Worm (Caenorhabditis elegans) whole organism, L1 larva: ENCODE results near the gene semo-1.

Experiments used
- Y116A8C.19 ChIP-seq: sonication (generic microtip); optimal IDR thresholded peaks from 2 replicates; lab custom pipeline; 2016; ENCODE audit warnings: missing compliant biosample characterization, missing genetic modification characterization, borderline replicate concordance
- aha-1 ChIP-seq: fragments of 150-350 bp; optimal IDR thresholded peaks from 2 replicates; lab custom pipeline; 2014; ENCODE audit warnings: missing biosample characterization, missing genetic modification characterization
- aly-2 ChIP-seq: fragments of 150-350 bp; optimal IDR thresholded peaks from 2 replicates; lab custom pipeline; 2014; ENCODE audit warnings: missing biosample characterization, missing genetic modification characterization
- ama-1 ChIP-seq: fragments of 150-350 bp; optimal IDR thresholded peaks from 2 replicates; lab custom pipeline; 2014
- ceh-8 ChIP-seq: fragments of 200-800 bp; sonication (Bioruptor generic); optimal IDR thresholded peaks from 2 replicates; lab custom pipeline; 2018; ENCODE audit warnings: mild to moderate bottlenecking, missing genetic modification characterization, moderate library complexity, missing compliant biosample characterization
- ceh-88 ChIP-seq: fragments of 200-800 bp; sonication (Bioruptor generic); IDR thresholded peaks from 2 replicates; pipeline ENCODE4 v1.3.6; 2022; ENCODE audit warnings: missing genetic modification characterization, missing compliant biosample characterization
- ceh-90 ChIP-seq: sonication (generic microtip); optimal IDR thresholded peaks from 2 replicates; lab custom pipeline; 2016; ENCODE audit warnings: missing genetic modification characterization, missing compliant biosample characterization
- ces-1 ChIP-seq: fragments of 150-350 bp; optimal IDR thresholded peaks from 2 replicates; lab custom pipeline; 2014; ENCODE audit warnings: missing biosample characterization, missing genetic modification reagents, missing genetic modification characterization
- dpl-1 ChIP-seq, 3 experiments: fragments of 150-350 bp in 2 of 3; sonication (generic microtip) in 1 of 3; optimal IDR thresholded peaks; 2 replicates each; lab custom pipeline; 2014 to 2017; ENCODE audit warnings: missing biosample characterization in 3 of 3, missing genetic modification characterization in 3 of 3, missing genetic modification reagents in 3 of 3
- efl-1 ChIP-seq, 4 experiments: fragments of 150-350 bp; optimal IDR thresholded peaks in 3 of 4; peaks in 1 of 4; 1 replicate in 1 of 4; 2 replicates in 3 of 4; lab custom pipeline; 2014; ENCODE audit warnings: missing biosample characterization in 2 of 4, missing genetic modification characterization in 2 of 4, missing genetic modification reagents in 2 of 4
- efl-3 ChIP-seq: fragments of 200-800 bp; sonication (Bioruptor generic); optimal IDR thresholded peaks from 2 replicates; lab custom pipeline; 2018; ENCODE audit warnings: mild to moderate bottlenecking, missing genetic modification characterization, missing compliant biosample characterization
- egl-27 ChIP-seq, 2 experiments: fragments of 150-350 bp in 1 of 2; sonication (generic microtip); optimal IDR thresholded peaks; 3 replicates each; lab custom pipeline; 2017 to 2018; ENCODE audit warnings: missing biosample characterization in 2 of 2, missing genetic modification characterization in 2 of 2, missing genetic modification reagents in 2 of 2
- elt-2 ChIP-seq: sonication (generic microtip); optimal IDR thresholded peaks from 2 replicates; lab custom pipeline; 2016; ENCODE audit warnings: missing genetic modification characterization, mild to moderate bottlenecking, inconsistent platforms, missing compliant biosample characterization, missing genetic modification reagents
- elt-3 ChIP-seq, 6 experiments: fragments of 150-350 bp in 1 of 6; sonication (generic microtip); optimal IDR thresholded peaks; 2 replicates each; lab custom pipeline; 2017 to 2018; ENCODE audit warnings: missing biosample characterization in 6 of 6, missing genetic modification characterization in 6 of 6, inconsistent platforms in 1 of 6
- fkh-4 ChIP-seq: sonication (generic microtip); optimal IDR thresholded peaks from 2 replicates; lab custom pipeline; 2016; ENCODE audit warnings: missing compliant biosample characterization, missing genetic modification characterization, borderline replicate concordance
- fkh-8 ChIP-seq: sonication (generic microtip); optimal IDR thresholded peaks from 2 replicates; lab custom pipeline; 2016; ENCODE audit warnings: mild to moderate bottlenecking, missing genetic modification characterization, missing compliant biosample characterization
- fos-1 ChIP-seq: fragments of 150-350 bp; optimal IDR thresholded peaks from 2 replicates; lab custom pipeline; 2014; ENCODE audit warnings: missing biosample characterization, missing genetic modification characterization
- grh-1 ChIP-seq: fragments of 200-800 bp; sonication (Bioruptor generic); IDR thresholded peaks from 2 replicates; pipeline ENCODE4 v1.3.6; 2022; ENCODE audit warnings: missing genetic modification reagents, missing genetic modification characterization, missing compliant biosample characterization
- hlh-17 ChIP-seq: fragments of 200-800 bp; sonication (Bioruptor generic); optimal IDR thresholded peaks from 2 replicates; lab custom pipeline; 2018; ENCODE audit warnings: missing genetic modification characterization, mild to moderate bottlenecking, missing compliant biosample characterization, moderate library complexity, borderline replicate concordance
- hpl-2 ChIP-seq: fragments of 150-350 bp; optimal IDR thresholded peaks from 2 replicates; lab custom pipeline; 2014; ENCODE audit warnings: missing biosample characterization, missing genetic modification reagents, missing genetic modification characterization
- irx-1 ChIP-seq: sonication (generic microtip); optimal IDR thresholded peaks from 2 replicates; lab custom pipeline; 2016; ENCODE audit warnings: missing genetic modification characterization, missing compliant biosample characterization
- isw-1 ChIP-seq: fragments of 200-800 bp; sonication (Bioruptor generic); IDR thresholded peaks from 2 replicates; pipeline ENCODE4 v1.3.6; 2022; ENCODE audit warnings: missing genetic modification characterization, missing compliant biosample characterization
- lin-13 ChIP-seq: fragments of 150-350 bp; optimal IDR thresholded peaks from 2 replicates; lab custom pipeline; 2014; ENCODE audit warnings: missing biosample characterization, missing genetic modification reagents, missing genetic modification characterization
- lin-14 ChIP-seq: fragments of 200-800 bp; sonication (Bioruptor generic); optimal IDR thresholded peaks from 2 replicates; lab custom pipeline; 2018; ENCODE audit warnings: mild to moderate bottlenecking, missing genetic modification characterization, moderate library complexity, missing compliant biosample characterization
- lin-15B ChIP-seq: fragments of 150-350 bp; sonication (generic microtip); optimal IDR thresholded peaks from 3 replicates; lab custom pipeline; 2014; ENCODE audit warnings: missing biosample characterization, missing genetic modification characterization
- lin-35 ChIP-seq, 2 experiments: fragments of 150-350 bp; optimal IDR thresholded peaks; 2 replicates each; lab custom pipeline; 2014; ENCODE audit warnings: missing biosample characterization in 2 of 2, missing genetic modification characterization in 2 of 2, missing genetic modification reagents in 2 of 2
- lir-3 ChIP-seq: sonication (generic microtip); optimal IDR thresholded peaks from 2 replicates; lab custom pipeline; 2016; ENCODE audit warnings: mild to moderate bottlenecking, missing genetic modification characterization, moderate library complexity, missing compliant biosample characterization; ENCODE audit not compliant: poor library complexity
- lsy-2 ChIP-seq, 2 experiments: fragments of 150-350 bp; optimal IDR thresholded peaks; 2 replicates each; lab custom pipeline; 2014; ENCODE audit warnings: missing biosample characterization in 2 of 2, missing genetic modification characterization in 2 of 2
- mab-9 ChIP-seq: fragments of 200-800 bp; sonication (Bioruptor generic); IDR thresholded peaks from 2 replicates; pipeline ENCODE4 v1.3.6; 2022; ENCODE audit warnings: missing genetic modification reagents, missing genetic modification characterization, missing compliant biosample characterization
- mep-1 ChIP-seq: fragments of 150-350 bp; optimal IDR thresholded peaks from 2 replicates; lab custom pipeline; 2014; ENCODE audit warnings: missing biosample characterization, missing genetic modification characterization
- nhr-11 ChIP-seq: fragments of 150-350 bp; optimal IDR thresholded peaks from 2 replicates; lab custom pipeline; 2014; ENCODE audit warnings: missing biosample characterization, missing genetic modification characterization
- nhr-28 ChIP-seq: fragments of 150-350 bp; optimal IDR thresholded peaks from 2 replicates; lab custom pipeline; 2014; ENCODE audit warnings: missing biosample characterization, missing genetic modification characterization
- pax-3 ChIP-seq: fragments of 200-800 bp; sonication (Bioruptor generic); optimal IDR thresholded peaks from 2 replicates; lab custom pipeline; 2018; ENCODE audit warnings: mild to moderate bottlenecking, missing genetic modification characterization, moderate library complexity, missing compliant biosample characterization
- snpc-4 ChIP-seq: fragments of 150-350 bp; optimal IDR thresholded peaks from 2 replicates; lab custom pipeline; 2014; ENCODE audit warnings: missing biosample characterization, missing genetic modification characterization
- snu-23 ChIP-seq: sonication (generic microtip); optimal IDR thresholded peaks from 2 replicates; lab custom pipeline; 2016; ENCODE audit warnings: missing genetic modification characterization, missing compliant biosample characterization
- sptf-1 ChIP-seq: fragments of 150-350 bp; optimal IDR thresholded peaks from 2 replicates; lab custom pipeline; 2014; ENCODE audit warnings: missing biosample characterization, missing genetic modification characterization
- sup-37 ChIP-seq: fragments of 200-800 bp; sonication (Bioruptor generic); optimal IDR thresholded peaks from 2 replicates; lab custom pipeline; 2018; ENCODE audit warnings: mild to moderate bottlenecking, missing genetic modification characterization, missing compliant biosample characterization
- tbx-2 ChIP-seq: sonication (generic microtip); optimal IDR thresholded peaks from 2 replicates; lab custom pipeline; 2016; ENCODE audit warnings: missing genetic modification characterization, missing compliant biosample characterization
- unc-62 ChIP-seq: fragments of 150-350 bp; optimal IDR thresholded peaks from 2 replicates; lab custom pipeline; 2014; ENCODE audit warnings: missing biosample characterization, missing genetic modification reagents, missing genetic modification characterization
- unc-86 ChIP-seq: sonication (generic microtip); optimal IDR thresholded peaks from 2 replicates; lab custom pipeline; 2016; ENCODE audit warnings: missing genetic modification characterization, missing compliant biosample characterization
- xbp-1 ChIP-seq: sonication (generic microtip); optimal IDR thresholded peaks from 2 replicates; lab custom pipeline; 2016; ENCODE audit warnings: missing genetic modification characterization, missing compliant biosample characterization
- zip-4 ChIP-seq: fragments of 200-800 bp; sonication (Bioruptor generic); optimal IDR thresholded peaks from 2 replicates; lab custom pipeline; 2018; ENCODE audit warnings: mild to moderate bottlenecking, missing genetic modification characterization, moderate library complexity, missing compliant biosample characterization
- ztf-11 ChIP-seq, 2 experiments: sonication (generic microtip); optimal IDR thresholded peaks; 2 replicates each; lab custom pipeline; 2016 to 2017; ENCODE audit warnings: missing genetic modification characterization in 2 of 2, missing biosample characterization in 1 of 2, missing compliant biosample characterization in 1 of 2
- ztf-4 ChIP-seq: fragments of 150-350 bp; optimal IDR thresholded peaks from 2 replicates; lab custom pipeline; 2014; ENCODE audit warnings: missing biosample characterization, missing genetic modification characterization

The semo-1 gene

ce11 chrIV:14069760-14070159 lies 18.8 kb downstream of the semo-1 start, which contains the start of gene lst-4:
Gene lst-4, minus strand, starts transcription at chrIV:14069860.
- TF ChIP-seq lin-14 (GFP tag; lab: Kevin White, UChicago) = no peak
- TF ChIP-seq ces-1 (GFP tag; lab: Kevin White, UChicago) = no peak
- no peak for TF ChIP-seq elt-3 (tag; optimal IDR thresholded peaks at IDR 0.05; lab: Kevin White, UChicago)
- no peak for TF ChIP-seq sup-37
- no peak for TF ChIP-seq lsy-2 (tag; optimal IDR thresholded peaks at IDR 0.05; lab: Kevin White, UChicago)
- TF ChIP-seq lin-35 (GFP tag; optimal IDR thresholded peaks at IDR 0.05; lab: Kevin White, UChicago) = no peak
- no peak for TF ChIP-seq dpl-1 (GFP tag; optimal IDR thresholded peaks at IDR 0.05; lab: Kevin White, UChicago)
- no peak for TF ChIP-seq aha-1 (tag; lab: Kevin White, UChicago)
- TF ChIP-seq tbx-2 = no peak
- no peak for TF ChIP-seq unc-86 (tag; lab: Kevin White, UChicago)
- TF ChIP-seq elt-2 (tag; lab: Kevin White, UChicago) = no peak
- TF ChIP-seq fkh-8 (tag; lab: Kevin White, UChicago) = no peak
- TF ChIP-seq ceh-88 = no peak
- no peak for TF ChIP-seq irx-1 (tag; lab: Kevin White, UChicago)
- TF ChIP-seq, all 84 proteins: peak for 0

ce11 chrIV:14070185-14070991 lies 19.4 kb downstream of the semo-1 start:
- TF ChIP-seq lsy-2 (tag; optimal IDR thresholded peaks at IDR 0.05; lab: Kevin White, UChicago) = peak; percentile 19 to 34
- TF ChIP-seq lin-35 (GFP tag; optimal IDR thresholded peaks at IDR 0.05; lab: Kevin White, UChicago) = peak; percentile 47 to 67
- peak; percentile 31 for TF ChIP-seq lin-13 (GFP tag; lab: Kevin White, UChicago)
- peak; percentile 36 for TF ChIP-seq xbp-1
- TF ChIP-seq efl-1 (optimal IDR thresholded peaks at IDR 0.05; lab: Kevin White, UChicago) = peak; percentile 78 to 86
- peak; percentile 83 to 96 for TF ChIP-seq efl-1 (GFP tag; optimal IDR thresholded peaks at IDR 0.05 in 1 of 2; lab: Kevin White, UChicago)
- no peak for TF ChIP-seq efl-3 (GFP tag; lab: Kevin White, UChicago)
- peak; percentile 29 for TF ChIP-seq lin-15B (tag; lab: Kevin White, UChicago)
- peak; percentile 30 for TF ChIP-seq zip-4 (GFP tag; lab: Kevin White, UChicago)
- no peak for TF ChIP-seq sptf-1 (tag; lab: Kevin White, UChicago)
- TF ChIP-seq mep-1 (tag; lab: Kevin White, UChicago) = peak; percentile 14
- TF ChIP-seq dpl-1 (GFP tag; optimal IDR thresholded peaks at IDR 0.05; lab: Kevin White, UChicago) = peak; percentile 54 to 82 (median 70)
- no peak for TF ChIP-seq snu-23
- no peak for TF ChIP-seq grh-1 (GFP tag; lab: Robert Waterston, UW)
- no peak for TF ChIP-seq Y116A8C.19
- TF ChIP-seq nhr-11 (tag; lab: Kevin White, UChicago) = no peak

- TF ChIP-seq unc-62 (GFP tag; lab: Kevin White, UChicago) (no peak), fkh-4 (tag; lab: Kevin White, UChicago) (no peak), ztf-11 (tag; optimal IDR thresholded peaks at IDR 0.05; lab: Kevin White, UChicago) (peak in 1 of 2 experiments; percentile 45), irx-1 (tag; lab: Kevin White, UChicago) (peak; percentile 38), xbp-1 (peak; percentile 85), elt-2 (tag; lab: Kevin White, UChicago) (peak; percentile 43), aly-2 (tag; lab: Kevin White, UChicago) (peak; percentile 63), elt-3 (tag; optimal IDR thresholded peaks at IDR 0.05; lab: Kevin White, UChicago) (peak in 2 of 6 experiments; percentile 49 to 68), snpc-4 (peak; percentile 45), ztf-4 (tag; lab: Kevin White, UChicago) (peak; percentile 54), ama-1 (peak; percentile 82), pax-3 (tag; lab: Kevin White, UChicago) (peak; percentile 82), lsy-2 (tag; optimal IDR thresholded peaks at IDR 0.05; lab: Kevin White, UChicago) (peak; percentile 91 to 96), nhr-28 (tag; lab: Kevin White, UChicago) (no peak), ceh-90 (tag; lab: Kevin White, UChicago) (no peak), hpl-2 (GFP tag; lab: Kevin White, UChicago) (no peak), fkh-8 (tag; lab: Kevin White, UChicago) (peak; percentile 92), mab-9 (GFP tag; lab: Robert Waterston, UW) (no peak), lin-15B (tag; lab: Kevin White, UChicago) (peak; percentile 92), ces-1 (GFP tag; lab: Kevin White, UChicago) (no peak), unc-86 (tag; lab: Kevin White, UChicago) (peak; percentile 86), fos-1 (tag; lab: Kevin White, UChicago) (peak; percentile 85), isw-1 (peak; percentile 85), lin-13 (GFP tag; lab: Kevin White, UChicago) (peak; percentile 95), hlh-17 (GFP tag; lab: Kevin White, UChicago) (no peak), ceh-8 (GFP tag; lab: Kevin White, UChicago) (peak; percentile 40), sptf-1 (tag; lab: Kevin White, UChicago) (no peak), efl-3 (GFP tag; lab: Kevin White, UChicago) (no peak), sup-37 (no peak), egl-27 (tag; optimal IDR thresholded peaks at IDR 0.05; lab: Kevin White, UChicago) (peak in 1 of 2 experiments; percentile 42), lir-3 (tag; lab: Kevin White, UChicago) (no peak)
Measured at ce11 chrIV:14070992-14071289, 19.9 kb downstream of the semo-1 start.
